Fruit fly (Drosophila melanogaster) whole organism, wandering third instar larva: ENCODE results near the gene Pdp.

Experiments
- Abd-B ChIP-seq: fragments of >200 bp; optimal IDR thresholded peaks from 2 replicates; lab custom pipeline; 2017; ENCODE audit warnings: missing biosample characterization, missing genetic modification characterization
- CG32264 ChIP-seq: fragments of 200-800 bp; sonication (Bioruptor generic); optimal IDR thresholded peaks from 2 replicates; lab custom pipeline; 2016; ENCODE audit warnings: missing biosample characterization, missing genetic modification characterization
- CG9705 ChIP-seq: fragments of 200-800 bp; sonication (Bioruptor generic); optimal IDR thresholded peaks from 2 replicates; lab custom pipeline; 2018; ENCODE audit warnings: missing biosample characterization, mild to moderate bottlenecking, missing genetic modification characterization
- CrebA ChIP-seq: fragments of 200-800 bp; sonication (Bioruptor generic); optimal IDR thresholded peaks from 2 replicates; lab custom pipeline; 2016; ENCODE audit warnings: missing biosample characterization, mild to moderate bottlenecking, missing genetic modification characterization, borderline replicate concordance
- Dfd ChIP-seq: fragments of >200 bp; optimal IDR thresholded peaks from 2 replicates; lab custom pipeline; 2017; ENCODE audit warnings: missing biosample characterization, missing genetic modification characterization
- GATAd ChIP-seq: sonication (Bioruptor generic); optimal IDR thresholded peaks from 2 replicates; lab custom pipeline; 2016; ENCODE audit warnings: missing biosample characterization, missing genetic modification characterization
- HLH106 ChIP-seq: fragments of 200-800 bp; optimal IDR thresholded peaks from 3 replicates; lab custom pipeline; 2019; ENCODE audit warnings: missing biosample characterization, mild to moderate bottlenecking, missing genetic modification characterization, moderate library complexity
- Hnf4 ChIP-seq: fragments of 200-800 bp; sonication (Bioruptor generic); optimal IDR thresholded peaks from 2 replicates; lab custom pipeline; 2016; ENCODE audit warnings: missing biosample characterization, mild to moderate bottlenecking, missing genetic modification characterization
- Hr78 ChIP-seq: fragments of >200 bp; optimal IDR thresholded peaks from 2 replicates; lab custom pipeline; 2017; ENCODE audit warnings: missing biosample characterization, missing genetic modification characterization
- Jra ChIP-seq: sonication (Bioruptor generic); optimal IDR thresholded peaks from 2 replicates; lab custom pipeline; 2016; ENCODE audit warnings: missing biosample characterization, missing genetic modification characterization
- Mio ChIP-seq: sonication (Bioruptor generic); optimal IDR thresholded peaks from 2 replicates; lab custom pipeline; 2016; ENCODE audit warnings: missing biosample characterization, missing genetic modification characterization
- Myc ChIP-seq: fragments of >200 bp; optimal IDR thresholded peaks from 2 replicates; lab custom pipeline; 2017
- N ChIP-seq: fragments of >200 bp; optimal IDR thresholded peaks from 2 replicates; lab custom pipeline; 2018; ENCODE audit warnings: missing biosample characterization, missing external identifiers, missing genetic modification characterization
- Rel ChIP-seq, 2 experiments: fragments of 200-800 bp; sonication (Bioruptor generic) in 1 of 2; optimal IDR thresholded peaks; 2 replicates in 1 of 2; 3 replicates in 1 of 2; lab custom pipeline; 2016 to 2019; ENCODE audit warnings: mild to moderate bottlenecking in 2 of 2, missing biosample characterization in 2 of 2, missing genetic modification characterization in 2 of 2, moderate library complexity in 1 of 2
- Sp1 ChIP-seq: fragments of 200-800 bp; sonication (Bioruptor generic); optimal IDR thresholded peaks from 3 replicates; lab custom pipeline; 2019; ENCODE audit warnings: missing biosample characterization, mild to moderate bottlenecking, missing genetic modification characterization, moderate library complexity
- Vsx2 ChIP-seq: fragments of 200-300, 225-300 bp; sonication (Bioruptor generic); optimal IDR thresholded peaks from 2 replicates; lab custom pipeline; 2018; ENCODE audit warnings: missing biosample characterization, missing genetic modification characterization; ENCODE audit not compliant: partially characterized antibody
- dl ChIP-seq, 2 experiments: fragments of 175-275, 200-275 bp in 1 of 2; fragments of 200-275 bp in 1 of 2; sonication (Bioruptor generic); optimal IDR thresholded peaks; lab custom pipeline; 2018; ENCODE audit warnings: mild to moderate bottlenecking in 2 of 2, missing biosample characterization in 2 of 2, missing genetic modification characterization in 2 of 2, moderate library complexity in 2 of 2; ENCODE audit not compliant: partially characterized antibody in 2 of 2, insufficient read depth in 1 of 2
- dmrt93B ChIP-seq: fragments of 200-800 bp; sonication (Bioruptor generic); optimal IDR thresholded peaks from 2 replicates; lab custom pipeline; 2018; ENCODE audit warnings: missing biosample characterization, mild to moderate bottlenecking, missing genetic modification characterization
- ey ChIP-seq: fragments of 200-800 bp; sonication (Bioruptor generic); optimal IDR thresholded peaks from 2 replicates; lab custom pipeline; 2016; ENCODE audit warnings: missing biosample characterization, missing genetic modification characterization
- foxo ChIP-seq, 2 experiments: fragments of 200-800 bp; sonication (Bioruptor generic); optimal IDR thresholded peaks; 2 replicates in 1 of 2; 3 replicates in 1 of 2; lab custom pipeline; 2016 to 2017; ENCODE audit warnings: missing biosample characterization in 2 of 2, missing genetic modification characterization in 2 of 2
- h ChIP-seq: fragments of 200-800 bp; sonication (Bioruptor generic); optimal IDR thresholded peaks from 3 replicates; lab custom pipeline; 2016; ENCODE audit warnings: missing biosample characterization, mild to moderate bottlenecking, missing genetic modification characterization
- pan ChIP-seq: fragments of >200 bp; optimal IDR thresholded peaks from 2 replicates; lab custom pipeline; 2017
- rgr ChIP-seq: fragments of 200-800 bp; sonication (Bioruptor generic); optimal IDR thresholded peaks from 3 replicates; lab custom pipeline; 2016; ENCODE audit warnings: missing biosample characterization, mild to moderate bottlenecking, missing genetic modification characterization
- sage ChIP-seq: fragments of 200-800 bp; sonication (Bioruptor generic); optimal IDR thresholded peaks from 2 replicates; lab custom pipeline; 2016; ENCODE audit warnings: missing biosample characterization, mild to moderate bottlenecking, missing genetic modification characterization
- sv ChIP-seq: fragments of 200-800 bp; sonication (Bioruptor generic); optimal IDR thresholded peaks from 3 replicates; lab custom pipeline; 2016; ENCODE audit warnings: missing biosample characterization, missing genetic modification characterization
- usp ChIP-seq: fragments of >200 bp; optimal IDR thresholded peaks from 2 replicates; lab custom pipeline; 2017; ENCODE audit warnings: missing biosample characterization, missing genetic modification characterization
- woc ChIP-seq: sonication (Bioruptor generic); optimal IDR thresholded peaks from 2 replicates; lab custom pipeline; 2016; ENCODE audit warnings: missing biosample characterization, mild to moderate bottlenecking, missing genetic modification characterization

Gene Pdp

dm6 chrX:7768147-7768787 is 33.8 kb upstream of the Pdp start, which contains the start of gene CG34338:
Gene CG34338, plus strand, starts transcription at chrX:7768737.
- TF ChIP-seq sv = no peak

dm6 chrX:7764682-7765081 is 30.2 kb upstream of the Pdp start, which contains the start of gene Ir7a:
Gene Ir7a, plus strand, starts transcription at chrX:7764982.
- TF ChIP-seq sv = no peak
- no peak for TF ChIP-seq Rel (GFP tag; optimal IDR thresholded peaks at IDR 0.05; lab: Kevin White, UChicago)
- TF ChIP-seq Rel (tag; optimal IDR thresholded peaks at IDR 0.05; lab: Kevin White, UChicago) = no peak
- no peak for TF ChIP-seq N (GFP tag; lab: Kevin White, UChicago)
- TF ChIP-seq Hr78 = no peak
- TF ChIP-seq CG9705 (GFP tag; lab: Kevin White, UChicago) = no peak
- no peak for TF ChIP-seq Vsx2 (GFP tag; lab: Kevin White, UChicago)
- no peak for TF ChIP-seq CrebA (GFP tag; lab: Kevin White, UChicago)
- TF ChIP-seq ey (GFP tag; lab: Kevin White, UChicago) = no peak
- TF ChIP-seq h (GFP tag; lab: Kevin White, UChicago) = no peak
- TF ChIP-seq Abd-B (GFP tag; lab: Kevin White, UChicago) = no peak
- no peak for TF ChIP-seq foxo (GFP tag; optimal IDR thresholded peaks at IDR 0.05; lab: Kevin White, UChicago)
- TF ChIP-seq, all 38 proteins: peak for 0

DNA sequence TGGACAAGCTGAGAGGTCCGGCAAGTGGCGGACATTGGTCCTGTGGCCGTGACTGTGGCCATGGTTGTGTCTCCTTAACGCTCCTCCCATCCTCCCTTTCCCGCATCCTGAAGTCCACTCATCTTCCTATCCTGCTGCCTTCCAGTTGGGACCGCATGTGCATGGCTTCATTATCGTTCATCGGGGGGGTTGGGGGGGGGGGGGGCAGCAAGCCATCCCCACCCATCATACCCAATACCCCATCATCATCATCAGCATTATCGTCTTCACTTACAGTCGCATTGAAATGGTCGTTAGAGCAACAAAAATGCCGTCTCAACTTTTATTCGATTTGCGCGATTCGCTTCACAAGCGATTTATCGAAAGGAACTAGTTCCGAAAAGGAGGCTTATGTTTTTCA is 11.9 kb upstream of the Pdp start:
- peak; percentile 96 for TF ChIP-seq Dfd
- no peak for TF ChIP-seq woc (GFP tag; lab: Kevin White, UChicago)

DNA sequence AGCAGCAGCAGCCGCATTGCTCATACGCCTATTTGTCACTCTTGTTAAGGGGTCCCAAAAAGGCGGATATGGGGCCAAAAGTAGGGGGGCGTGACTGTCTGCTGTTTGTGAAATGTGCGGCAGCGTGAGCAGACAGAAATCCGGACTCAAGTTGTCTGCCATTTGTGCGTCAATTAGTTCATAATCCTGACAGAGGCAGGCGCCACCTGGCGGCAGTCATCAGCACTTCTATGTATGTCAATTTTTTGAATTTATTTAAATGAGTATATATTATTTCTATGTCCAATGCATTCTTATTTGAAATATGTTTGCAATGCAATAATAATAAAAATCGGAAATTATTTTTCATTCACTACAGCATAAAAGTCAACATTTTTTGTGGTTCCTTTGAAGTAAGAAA is 9.6 kb upstream of the Pdp start:
- TF ChIP-seq woc (GFP tag; lab: Kevin White, UChicago) = no peak
- TF ChIP-seq Sp1 = no peak
- TF ChIP-seq pan (lab: Kevin White, UChicago) = no peak

DNA sequence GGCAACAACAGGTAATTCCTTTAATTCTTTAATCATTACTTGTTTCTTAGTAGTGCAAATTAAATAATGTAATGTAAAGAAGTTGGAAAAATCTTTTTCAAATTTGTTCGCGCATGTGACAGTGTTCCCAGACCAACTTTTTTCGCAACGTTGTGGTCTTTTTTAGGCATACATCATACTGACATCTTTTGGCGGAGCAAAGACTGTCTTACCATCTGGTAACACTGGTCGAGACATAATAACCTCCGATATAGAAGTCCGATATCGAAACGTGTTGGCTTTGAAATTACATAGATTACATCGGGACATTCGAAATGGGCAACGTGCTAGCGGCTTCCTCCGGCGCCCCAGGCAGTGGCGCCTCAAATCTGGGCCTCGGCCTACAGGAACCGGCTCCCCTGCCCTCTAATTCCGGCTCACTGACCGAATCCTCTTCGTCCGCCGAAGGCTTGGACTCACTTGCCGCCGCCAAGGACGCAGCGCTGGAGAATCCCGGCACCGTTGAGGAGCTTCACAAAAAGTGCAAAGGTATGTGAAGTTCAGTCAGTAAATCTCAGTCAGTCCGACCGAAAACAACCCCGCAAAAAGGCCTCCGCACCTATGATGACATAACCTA is 2.8 kb upstream of the Pdp start:
- TF ChIP-seq Rel (GFP tag; optimal IDR thresholded peaks at IDR 0.05; lab: Kevin White, UChicago) (no peak), Rel (tag; optimal IDR thresholded peaks at IDR 0.05; lab: Kevin White, UChicago) (peak; percentile 9), Hr78 (no peak)
- TF ChIP-seq, all 38 proteins: peak for 1

- TF ChIP-seq rgr (GFP tag; lab: Kevin White, UChicago) = no peak
- no peak for TF ChIP-seq ey (GFP tag; lab: Kevin White, UChicago)
Observed at dm6 chrX:7736593-7736992, 2.1 kb upstream of the Pdp start, which contains the start of gene Tom40. Gene Tom40, plus strand, starts transcription at chrX:7736893.

DNA sequence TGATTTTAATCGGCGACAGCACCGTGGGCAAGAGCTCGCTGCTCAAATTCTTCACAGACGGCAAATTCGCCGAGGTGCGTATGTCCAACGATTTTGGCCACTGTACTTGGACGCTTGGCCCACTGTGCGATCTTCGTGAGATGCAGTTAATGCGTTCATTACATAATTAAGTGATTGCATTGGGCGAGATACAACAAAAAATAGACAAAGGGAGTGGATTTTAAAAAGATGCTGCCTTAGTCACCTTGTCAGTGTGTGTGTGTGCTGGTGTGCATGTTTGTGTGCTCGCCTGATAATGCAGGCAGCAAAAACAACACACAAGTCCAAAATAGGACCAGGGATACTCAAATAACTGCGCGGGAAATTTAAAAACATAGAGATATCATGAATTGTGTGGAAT is 811 bp upstream of the Pdp start:
- TF ChIP-seq dl (GFP tag; optimal IDR thresholded peaks at IDR 0.05; lab: Kevin White, UChicago; ENCODE audit: insufficient read depth in 1 of 2, partially characterized antibody in 2 of 2) = no peak
- TF ChIP-seq woc (GFP tag; lab: Kevin White, UChicago) = no peak
- TF ChIP-seq foxo (GFP tag; optimal IDR thresholded peaks at IDR 0.05; lab: Kevin White, UChicago) = no peak
- TF ChIP-seq Rel (GFP tag; optimal IDR thresholded peaks at IDR 0.05; lab: Kevin White, UChicago) = no peak
- TF ChIP-seq Rel (tag; optimal IDR thresholded peaks at IDR 0.05; lab: Kevin White, UChicago) = no peak
- TF ChIP-seq GATAd (GFP tag; lab: Kevin White, UChicago) = no peak
- TF ChIP-seq CrebA (GFP tag; lab: Kevin White, UChicago) = no peak
- no peak for TF ChIP-seq Hnf4 (GFP tag; lab: Kevin White, UChicago)
- TF ChIP-seq Myc (lab: Kevin White, UChicago) = no peak
- no peak for TF ChIP-seq usp
- no peak for TF ChIP-seq dmrt93B (GFP tag; lab: Kevin White, UChicago)
- TF ChIP-seq sage (GFP tag; lab: Kevin White, UChicago) = no peak
- TF ChIP-seq Dfd = no peak
- no peak for TF ChIP-seq HLH106 (tag; lab: Kevin White, UChicago)
- TF ChIP-seq Jra = no peak
- TF ChIP-seq Mio = no peak
- TF ChIP-seq sv = no peak
- TF ChIP-seq CG32264 (GFP tag; lab: Kevin White, UChicago) = no peak
- TF ChIP-seq Hr78 = no peak
